Fruit fly (Drosophila melanogaster) whole organism, prepupa: ENCODE data around the gene CG3149.

Source experiments
- CG10669 ChIP-seq: fragments of 200-800 bp; sonication (Bioruptor generic); optimal IDR thresholded peaks from 3 replicates; lab custom pipeline; 2018; ENCODE audit warnings: missing biosample characterization, mild to moderate bottlenecking, missing genetic modification characterization, moderate library complexity
- CG11762 ChIP-seq: fragments of 200-800 bp; sonication (Bioruptor generic); optimal IDR thresholded peaks from 3 replicates; lab custom pipeline; 2016; ENCODE audit warnings: missing biosample characterization, missing genetic modification characterization; ENCODE audit not compliant: insufficient read depth
- CG15336 ChIP-seq: fragments of 200-800 bp; sonication (Bioruptor generic); IDR thresholded peaks from 2 replicates; pipeline ENCODE4 v1.3.6; 2022; ENCODE audit warnings: missing biosample characterization, missing genetic modification characterization
- CG3032 ChIP-seq: fragments of 200-800 bp; optimal IDR thresholded peaks from 2 replicates; lab custom pipeline; 2019; ENCODE audit warnings: missing biosample characterization, mild to moderate bottlenecking, missing genetic modification characterization, moderate library complexity
- CG31627 ChIP-seq: fragments of 200-800 bp; sonication (Bioruptor generic); optimal IDR thresholded peaks from 3 replicates; lab custom pipeline; 2016; ENCODE audit warnings: missing biosample characterization, missing genetic modification characterization
- CG34406 ChIP-seq: fragments of 200-800 bp; sonication (Bioruptor generic); optimal IDR thresholded peaks from 3 replicates; lab custom pipeline; 2016; ENCODE audit warnings: missing biosample characterization, missing genetic modification characterization
- CG3919 ChIP-seq: fragments of 200-800 bp; sonication (Bioruptor generic); optimal IDR thresholded peaks from 3 replicates; lab custom pipeline; 2016; ENCODE audit warnings: missing biosample characterization, missing genetic modification characterization
- CG4318 ChIP-seq: fragments of 200-800 bp; sonication (Bioruptor generic); optimal IDR thresholded peaks from 3 replicates; lab custom pipeline; 2017; ENCODE audit warnings: missing biosample characterization, mild to moderate bottlenecking, missing genetic modification characterization
- CG6163 ChIP-seq: fragments of 200-800 bp; sonication (Bioruptor generic); IDR thresholded peaks from 3 replicates; pipeline ENCODE4 v1.3.6; 2022; ENCODE audit warnings: missing biosample characterization, missing genetic modification characterization
- CG6276 ChIP-seq: fragments of 200-800 bp; sonication (Bioruptor generic); optimal IDR thresholded peaks from 2 replicates; lab custom pipeline; 2017; ENCODE audit warnings: missing biosample characterization, mild to moderate bottlenecking, missing genetic modification characterization
- CG6792 ChIP-seq: fragments of 200-800 bp; sonication (Bioruptor generic); optimal IDR thresholded peaks from 3 replicates; lab custom pipeline; 2016; ENCODE audit warnings: missing biosample characterization, missing genetic modification characterization
- CG6808 ChIP-seq: fragments of 200-800 bp; sonication (Bioruptor generic); optimal IDR thresholded peaks from 3 replicates; lab custom pipeline; 2017; ENCODE audit warnings: missing biosample characterization, missing genetic modification characterization, mild to moderate bottlenecking, moderate library complexity, missing genetic modification reagents
- CG6854 ChIP-seq: fragments of 200-800 bp; sonication (Bioruptor generic); optimal IDR thresholded peaks from 2 replicates; lab custom pipeline; 2017; ENCODE audit warnings: missing biosample characterization, mild to moderate bottlenecking, missing genetic modification characterization
- CG8119 ChIP-seq: fragments of 200-800 bp; sonication (Bioruptor generic); IDR thresholded peaks from 3 replicates; pipeline ENCODE4 v1.3.6; 2022; ENCODE audit warnings: missing biosample characterization, missing genetic modification characterization
- CG8319 ChIP-seq: fragments of 200-800 bp; sonication (Bioruptor generic); optimal IDR thresholded peaks from 3 replicates; lab custom pipeline; 2016; ENCODE audit warnings: missing biosample characterization, missing genetic modification characterization
- Eip75B ChIP-seq: fragments of 200-800 bp; sonication (Bioruptor generic); optimal IDR thresholded peaks from 3 replicates; lab custom pipeline; 2016; ENCODE audit warnings: missing biosample characterization, missing genetic modification characterization
- Eip78C ChIP-seq: fragments of 200-800 bp; sonication (Bioruptor generic); peaks from one replicate; lab custom pipeline; 2016; ENCODE audit warnings: missing biosample characterization, missing genetic modification characterization
- Ets96B ChIP-seq: fragments of 200-800 bp; optimal IDR thresholded peaks from 2 replicates; lab custom pipeline; 2019; ENCODE audit warnings: missing biosample characterization, mild to moderate bottlenecking, missing genetic modification characterization, moderate library complexity
- Hr39 ChIP-seq: fragments of 200-800 bp; sonication (Bioruptor generic); optimal IDR thresholded peaks from 2 replicates; lab custom pipeline; 2016; ENCODE audit warnings: missing biosample characterization, missing genetic modification characterization
- Hr4 ChIP-seq: fragments of 200-800 bp; sonication (Bioruptor generic); optimal IDR thresholded peaks from 3 replicates; lab custom pipeline; 2016; ENCODE audit warnings: missing biosample characterization, missing genetic modification characterization
- Met ChIP-seq: fragments of 200-800 bp; sonication (Bioruptor generic); optimal IDR thresholded peaks from 3 replicates; lab custom pipeline; 2016; ENCODE audit warnings: missing biosample characterization, missing genetic modification characterization
- Smox ChIP-seq: fragments of 200-800 bp; sonication (Bioruptor generic); optimal IDR thresholded peaks from 3 replicates; lab custom pipeline; 2016; ENCODE audit warnings: missing biosample characterization, missing genetic modification characterization
- Sox102F ChIP-seq: fragments of 200-800 bp; sonication (Bioruptor generic); optimal IDR thresholded peaks from 2 replicates; lab custom pipeline; 2016; ENCODE audit warnings: missing biosample characterization, mild to moderate bottlenecking, missing genetic modification characterization
- Sox14 ChIP-seq: fragments of 200-800 bp; sonication (Bioruptor generic); optimal IDR thresholded peaks from 3 replicates; lab custom pipeline; 2016; ENCODE audit warnings: missing biosample characterization, missing genetic modification characterization
- Sox15 ChIP-seq: fragments of 200-800 bp; sonication (Bioruptor generic); optimal IDR thresholded peaks from 3 replicates; lab custom pipeline; 2016; ENCODE audit warnings: missing biosample characterization, missing genetic modification characterization
- cyc ChIP-seq: fragments of 200-800 bp; sonication (Bioruptor generic); optimal IDR thresholded peaks from 3 replicates; lab custom pipeline; 2016; ENCODE audit warnings: missing biosample characterization, missing genetic modification characterization
- dsx ChIP-seq: fragments of 200-800 bp; optimal IDR thresholded peaks from 3 replicates; lab custom pipeline; 2019; ENCODE audit warnings: missing biosample characterization, mild to moderate bottlenecking, missing genetic modification characterization, moderate library complexity; ENCODE audit not compliant: poor library complexity, severe bottlenecking
- esn ChIP-seq: fragments of 200-800 bp; sonication (Bioruptor generic); optimal IDR thresholded peaks from 2 replicates; lab custom pipeline; 2016; ENCODE audit warnings: missing biosample characterization, mild to moderate bottlenecking, missing genetic modification characterization, moderate library complexity
- fd59A ChIP-seq: fragments of 200-800 bp; sonication (Bioruptor generic); optimal IDR thresholded peaks from 2 replicates; lab custom pipeline; 2017; ENCODE audit warnings: missing biosample characterization, mild to moderate bottlenecking, missing genetic modification characterization, missing genetic modification reagents
- fkh ChIP-seq: fragments of 200-800 bp; sonication (Bioruptor generic); optimal IDR thresholded peaks from 3 replicates; lab custom pipeline; 2017; ENCODE audit warnings: missing biosample characterization, mild to moderate bottlenecking, missing genetic modification characterization, moderate library complexity
- pdm3 ChIP-seq: fragments of 200-800 bp; sonication (Bioruptor generic); optimal IDR thresholded peaks from 3 replicates; lab custom pipeline; 2016; ENCODE audit warnings: missing biosample characterization, missing genetic modification characterization
- salr ChIP-seq, 2 experiments: fragments of 200-800 bp; sonication (Bioruptor generic); optimal IDR thresholded peaks; 3 replicates each; lab custom pipeline; 2016 to 2018; ENCODE audit warnings: missing biosample characterization in 2 of 2, missing genetic modification characterization in 2 of 2, mild to moderate bottlenecking in 1 of 2
- svp ChIP-seq: fragments of 200-800 bp; sonication (Bioruptor generic); peaks from one replicate; lab custom pipeline; 2016; ENCODE audit warnings: missing biosample characterization, missing genetic modification characterization
- topi ChIP-seq: fragments of 200-800 bp; sonication (Bioruptor generic); optimal IDR thresholded peaks from 3 replicates; lab custom pipeline; 2016; ENCODE audit warnings: missing biosample characterization, missing genetic modification characterization
- vri ChIP-seq: fragments of 200-800 bp; sonication (Bioruptor generic); optimal IDR thresholded peaks from 3 replicates; lab custom pipeline; 2016; ENCODE audit warnings: missing biosample characterization, mild to moderate bottlenecking, missing genetic modification characterization

CG3149 gene

DNA sequence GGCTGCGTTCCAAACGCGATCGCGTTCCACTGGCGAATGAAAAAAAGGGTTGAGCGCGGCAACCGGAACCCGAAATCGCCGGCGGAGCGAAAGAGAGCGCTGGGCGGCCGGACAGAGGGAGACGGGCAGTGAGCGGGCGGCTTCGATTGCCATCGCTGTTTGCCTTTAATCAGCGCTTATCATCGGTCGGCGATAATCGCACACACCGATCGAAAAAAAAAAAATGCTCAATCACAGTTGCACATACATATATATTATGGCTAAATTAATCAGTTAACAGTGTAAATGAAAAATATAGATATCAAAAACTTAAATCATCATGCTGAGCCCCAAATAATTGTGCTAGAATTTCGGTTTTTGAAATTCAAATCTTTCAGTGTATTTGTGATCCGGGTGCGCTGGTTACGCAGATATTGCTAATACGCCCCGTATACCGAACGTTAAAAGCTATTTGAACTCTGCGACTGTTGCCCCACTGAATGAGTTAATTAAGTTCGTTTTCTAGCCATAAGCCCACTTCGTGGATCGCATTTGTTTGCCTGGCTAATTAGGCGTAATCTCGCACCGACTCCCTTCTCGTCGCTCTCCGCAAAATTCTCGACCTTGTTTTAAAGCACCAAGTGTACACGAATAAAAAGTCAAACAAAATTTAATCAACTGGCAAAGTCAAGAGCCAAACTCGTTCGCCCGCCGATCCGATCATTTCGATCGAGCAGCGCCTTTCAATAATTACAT lies 22.9 kb upstream of the CG3149 start, which contains the start of gene CG33080 (continued):
- no peak for TF ChIP-seq CG3919 (GFP tag; lab: Kevin White, UChicago)
- no peak for TF ChIP-seq CG6276 (GFP tag; lab: Kevin White, UChicago)
- TF ChIP-seq pdm3 (GFP tag; lab: Kevin White, UChicago), result peak; percentile 26
- TF ChIP-seq CG10669, result no peak
- TF ChIP-seq CG6792 (GFP tag; lab: Kevin White, UChicago), result peak; percentile 17
- TF ChIP-seq CG34406 (GFP tag; lab: Kevin White, UChicago), result no peak
- peak; percentile 39 for TF ChIP-seq topi (GFP tag; lab: Kevin White, UChicago)
- TF ChIP-seq salr (GFP tag; optimal IDR thresholded peaks at IDR 0.05; lab: Kevin White, UChicago), result no peak
- no peak for TF ChIP-seq fkh (GFP tag; lab: Kevin White, UChicago)
- no peak for TF ChIP-seq CG6854 (GFP tag; lab: Kevin White, UChicago)
- TF ChIP-seq Hr39, result peak; percentile 20
- peak; percentile 13 for TF ChIP-seq vri (GFP tag; lab: Kevin White, UChicago)
- TF ChIP-seq CG8119 (GFP tag; lab: Robert Waterston, UW), result 0 out of 3 replicates have a peak, but pooled peaks have one; percentile 28
- TF ChIP-seq Ets96B, result no peak
- TF ChIP-seq CG6808 (GFP tag; lab: Kevin White, UChicago), result no peak

- TF ChIP-seq topi (GFP tag; lab: Kevin White, UChicago) (no peak), dsx (GFP tag; lab: Kevin White, UChicago) (no peak), Hr39 (no peak), Sox15 (no peak), CG6163 (GFP tag; lab: Robert Waterston, UW) (no peak), Sox102F (GFP tag; lab: Kevin White, UChicago) (peak; percentile 14), CG8319 (GFP tag; lab: Kevin White, UChicago) (no peak), svp (peak; percentile 66), CG8119 (GFP tag; lab: Robert Waterston, UW) (0 out of 3 replicates have a peak, but pooled peaks have one; percentile 21), CG31627 (no peak), cyc (GFP tag; lab: Kevin White, UChicago) (no peak), CG15336 (GFP tag; lab: Robert Waterston, UW) (0 out of 2 replicates have a peak, but pooled peaks have one; percentile 31), Sox14 (no peak), esn (GFP tag; lab: Kevin White, UChicago) (peak; percentile 34), Eip78C (peak; percentile 52), Met (GFP tag; lab: Kevin White, UChicago) (no peak), Ets96B (no peak), salr (GFP tag; optimal IDR thresholded peaks at IDR 0.05; lab: Kevin White, UChicago) (no peak), Eip75B (GFP tag; lab: Kevin White, UChicago) (no peak), CG6792 (GFP tag; lab: Kevin White, UChicago) (no peak), Hr4 (GFP tag; lab: Kevin White, UChicago) (peak; percentile 1), fd59A (GFP tag; lab: Kevin White, UChicago) (no peak), CG34406 (GFP tag; lab: Kevin White, UChicago) (no peak), CG6854 (GFP tag; lab: Kevin White, UChicago) (no peak), Smox (no peak), vri (GFP tag; lab: Kevin White, UChicago) (no peak), CG4318 (GFP tag; lab: Kevin White, UChicago) (no peak), CG11762 (GFP tag; lab: Kevin White, UChicago) (no peak), CG3032 (no peak), CG3919 (GFP tag; lab: Kevin White, UChicago) (no peak), CG6276 (GFP tag; lab: Kevin White, UChicago) (no peak)
These were observed 20.6 kb upstream of the CG3149 start for dm6 chrX:5715455-5716227.
